Worm (Caenorhabditis elegans) whole organism, young adult: ENCODE results near the gene F56D6.11.
A peak's percentile ranks its signal among the peaks of the same experiment; 100 is the strongest.

ENCODE experiments used
- B0035.1 ChIP-seq: sonication (generic microtip); optimal IDR thresholded peaks from 2 replicates; lab custom pipeline; 2016; ENCODE audit warnings: missing genetic modification characterization, mild to moderate bottlenecking, missing compliant biosample characterization, missing genotype, missing genetic modification reagents
- C17E4.6 ChIP-seq: fragments of 200-800 bp; sonication (Bioruptor generic); IDR thresholded peaks from 2 replicates; pipeline ENCODE4 v1.3.6; 2022; ENCODE audit warnings: missing genetic modification reagents, missing genetic modification characterization, missing compliant biosample characterization
- F22D6.2 ChIP-seq: sonication (generic microtip); optimal IDR thresholded peaks from 2 replicates; lab custom pipeline; 2016; ENCODE audit warnings: mild to moderate bottlenecking, missing genetic modification characterization, missing compliant biosample characterization
- K12H6.12 ChIP-seq: fragments of 200-800 bp; sonication (Bioruptor generic); optimal IDR thresholded peaks from 2 replicates; lab custom pipeline; 2018; ENCODE audit warnings: mild to moderate bottlenecking, missing genetic modification characterization, missing compliant biosample characterization
- Y53G8AR.9 ChIP-seq: fragments of 200-800 bp; sonication (Bioruptor generic); conservative IDR thresholded peaks from 2 replicates; pipeline ENCODE4 v1.3.6; 2022; ENCODE audit warnings: missing genetic modification reagents, missing genetic modification characterization, missing compliant biosample characterization
- Y95B8A.8 ChIP-seq: fragments of 200-800 bp; sonication (Bioruptor generic); IDR thresholded peaks from 2 replicates; pipeline ENCODE4 v1.3.6; 2022; ENCODE audit warnings: missing genetic modification reagents, missing genetic modification characterization, missing compliant biosample characterization
- athp-1 ChIP-seq: sonication (generic microtip); optimal IDR thresholded peaks from 2 replicates; lab custom pipeline; 2017; ENCODE audit warnings: mild to moderate bottlenecking, missing genetic modification characterization, missing compliant biosample characterization
- cebp-1 ChIP-seq, 2 experiments: fragments of 200-800 bp in 1 of 2; sonication (Bioruptor generic) in 1 of 2; sonication (generic microtip) in 1 of 2; IDR thresholded peaks in 1 of 2; optimal IDR thresholded peaks in 1 of 2; 2 replicates each; pipeline versions ENCODE4 v1.3.6 to Lab custom; 2017 to 2022; ENCODE audit warnings: missing compliant biosample characterization in 2 of 2, missing genetic modification characterization in 2 of 2, mild to moderate bottlenecking in 1 of 2, missing genetic modification reagents in 1 of 2, moderate library complexity in 1 of 2
- ceh-79 ChIP-seq: sonication (generic microtip); optimal IDR thresholded peaks from 2 replicates; lab custom pipeline; 2017; ENCODE audit warnings: mild to moderate bottlenecking, missing genetic modification characterization, missing compliant biosample characterization
- die-1 ChIP-seq: sonication (generic microtip); optimal IDR thresholded peaks from 2 replicates; lab custom pipeline; 2016; ENCODE audit warnings: missing genotype, mild to moderate bottlenecking, missing genetic modification characterization, missing compliant biosample characterization
- dox-1 ChIP-seq: fragments of 200-800 bp; sonication (Bioruptor generic); IDR thresholded peaks from 2 replicates; pipeline ENCODE4 v1.3.6; 2022; ENCODE audit warnings: missing genetic modification reagents, missing genetic modification characterization, missing compliant biosample characterization
- dpff-1 ChIP-seq: sonication (generic microtip); optimal IDR thresholded peaks from 2 replicates; lab custom pipeline; 2017; ENCODE audit warnings: mild to moderate bottlenecking, missing genetic modification characterization, missing compliant biosample characterization
- efl-1 ChIP-seq: fragments of 150-350 bp; optimal IDR thresholded peaks from 2 replicates; lab custom pipeline; 2014; ENCODE audit warnings: missing biosample characterization, missing genetic modification reagents, missing genetic modification characterization
- egrh-3 ChIP-seq: fragments of 200-800 bp; sonication (Bioruptor generic); IDR thresholded peaks from 2 replicates; pipeline ENCODE4 v1.3.6; 2022; ENCODE audit warnings: missing genetic modification reagents, missing genetic modification characterization, missing compliant biosample characterization
- gei-17 ChIP-seq: fragments of 200-800 bp; sonication (Bioruptor generic); optimal IDR thresholded peaks from 2 replicates; lab custom pipeline; 2018; ENCODE audit warnings: mild to moderate bottlenecking, missing genetic modification characterization, missing compliant biosample characterization
- let-526 ChIP-seq: fragments of 200-800 bp; sonication (Bioruptor generic); IDR thresholded peaks from 2 replicates; pipeline ENCODE4 v1.3.6; 2022; ENCODE audit warnings: missing genetic modification reagents, missing genetic modification characterization, missing compliant biosample characterization
- let-607 ChIP-seq, 2 experiments: fragments of 200-800 bp in 1 of 2; sonication (Bioruptor generic) in 1 of 2; sonication (generic microtip) in 1 of 2; optimal IDR thresholded peaks; 2 replicates each; lab custom pipeline; 2016 to 2018; ENCODE audit warnings: mild to moderate bottlenecking in 2 of 2, missing compliant biosample characterization in 2 of 2, missing genetic modification characterization in 2 of 2, moderate library complexity in 2 of 2, missing genotype in 1 of 2
- lin-35 ChIP-seq, 3 experiments: fragments of 150-350 bp in 2 of 3; sonication (generic microtip) in 1 of 3; optimal IDR thresholded peaks; 2 replicates each; lab custom pipeline; 2014 to 2018; ENCODE audit warnings: missing biosample characterization in 3 of 3, missing genetic modification characterization in 3 of 3, missing genetic modification reagents in 3 of 3
- madf-10 ChIP-seq: sonication (generic microtip); optimal IDR thresholded peaks from 2 replicates; lab custom pipeline; 2016; ENCODE audit warnings: mild to moderate bottlenecking, missing genetic modification characterization, missing compliant biosample characterization
- madf-3 ChIP-seq: fragments of 200-800 bp; sonication (Bioruptor generic); IDR thresholded peaks from 2 replicates; pipeline ENCODE4 v1.3.6; 2022; ENCODE audit warnings: missing genetic modification reagents, missing genetic modification characterization, missing compliant biosample characterization
- madf-6 ChIP-seq: fragments of 200-800 bp; sonication (Bioruptor generic); IDR thresholded peaks from 2 replicates; pipeline ENCODE4 v1.3.6; 2022; ENCODE audit warnings: missing genetic modification reagents, missing genetic modification characterization, missing compliant biosample characterization
- madf-8 ChIP-seq: fragments of 200-800 bp; sonication (Bioruptor generic); conservative IDR thresholded peaks from 2 replicates; pipeline ENCODE4 v1.3.6; 2022; ENCODE audit warnings: missing genetic modification reagents, missing genetic modification characterization, missing compliant biosample characterization
- mcd-1 ChIP-seq: fragments of 200-800 bp; sonication (Bioruptor generic); IDR thresholded peaks from 2 replicates; pipeline ENCODE4 v1.3.6; 2022; ENCODE audit warnings: missing genetic modification reagents, missing genetic modification characterization, missing compliant biosample characterization
- mes-4 ChIP-seq: sonication (generic microtip); optimal IDR thresholded peaks from 2 replicates; lab custom pipeline; 2016; ENCODE audit warnings: missing genotype, missing genetic modification characterization, missing compliant biosample characterization
- nfya-1 ChIP-seq: sonication (generic microtip); optimal IDR thresholded peaks from 2 replicates; lab custom pipeline; 2017; ENCODE audit warnings: antibody characterized with exemption, missing compliant biosample characterization, missing genetic modification characterization, borderline replicate concordance; ENCODE audit not compliant: insufficient read depth
- nfya-2 ChIP-seq: fragments of 200-800 bp; sonication (Bioruptor generic); IDR thresholded peaks from 2 replicates; pipeline ENCODE4 v1.3.6; 2022; ENCODE audit warnings: missing genetic modification reagents, missing genetic modification characterization, missing compliant biosample characterization
- nhr-179 ChIP-seq: sonication (generic microtip); optimal IDR thresholded peaks from 2 replicates; lab custom pipeline; 2016; ENCODE audit warnings: mild to moderate bottlenecking, missing genetic modification characterization, missing compliant biosample characterization
- rcor-1 ChIP-seq: fragments of 200-800 bp; sonication (Bioruptor generic); IDR thresholded peaks from 2 replicates; pipeline ENCODE4 v1.3.6; 2022; ENCODE audit warnings: missing genetic modification reagents, missing genetic modification characterization, missing compliant biosample characterization
- sdz-38 ChIP-seq: sonication (generic microtip); optimal IDR thresholded peaks from 2 replicates; lab custom pipeline; 2016; ENCODE audit warnings: missing genotype, missing genetic modification characterization, missing compliant biosample characterization
- tbp1 ChIP-seq: fragments of 200-800 bp; sonication (Bioruptor generic); optimal IDR thresholded peaks from 2 replicates; lab custom pipeline; 2018; ENCODE audit warnings: mild to moderate bottlenecking, missing genetic modification characterization, missing compliant biosample characterization
- unc-130 ChIP-seq: sonication (generic microtip); optimal IDR thresholded peaks from 2 replicates; lab custom pipeline; 2016; ENCODE audit warnings: missing genetic modification reagents, missing genetic modification characterization, missing compliant biosample characterization
- xnd-1 ChIP-seq: sonication (generic microtip); optimal IDR thresholded peaks from 2 replicates; lab custom pipeline; 2016; ENCODE audit warnings: missing genotype, missing genetic modification reagents, missing genetic modification characterization, missing compliant biosample characterization
- zfh-2 ChIP-seq: fragments of 200-800 bp; sonication (Bioruptor generic); conservative IDR thresholded peaks from 2 replicates; pipeline ENCODE4 v1.3.6; 2022; ENCODE audit warnings: missing genetic modification reagents, missing genetic modification characterization, missing compliant biosample characterization
- zim-3 ChIP-seq: sonication (generic microtip); optimal IDR thresholded peaks from 2 replicates; lab custom pipeline; 2017; ENCODE audit warnings: mild to moderate bottlenecking, missing genetic modification characterization, moderate library complexity, missing compliant biosample characterization
- ztf-18 ChIP-seq: sonication (generic microtip); optimal IDR thresholded peaks from 2 replicates; lab custom pipeline; 2016; ENCODE audit warnings: missing genotype, mild to moderate bottlenecking, missing genetic modification characterization, missing compliant biosample characterization
- ztf-26 ChIP-seq: sonication (generic microtip); optimal IDR thresholded peaks from 2 replicates; lab custom pipeline; 2017; ENCODE audit warnings: missing genetic modification characterization, missing compliant biosample characterization
- ztf-6 ChIP-seq: fragments of 200-800 bp; sonication (Bioruptor generic); IDR thresholded peaks from 2 replicates; pipeline ENCODE4 v1.3.6; 2022; ENCODE audit warnings: missing genetic modification reagents, missing genetic modification characterization, missing compliant biosample characterization

F56D6.11 gene

DNA sequence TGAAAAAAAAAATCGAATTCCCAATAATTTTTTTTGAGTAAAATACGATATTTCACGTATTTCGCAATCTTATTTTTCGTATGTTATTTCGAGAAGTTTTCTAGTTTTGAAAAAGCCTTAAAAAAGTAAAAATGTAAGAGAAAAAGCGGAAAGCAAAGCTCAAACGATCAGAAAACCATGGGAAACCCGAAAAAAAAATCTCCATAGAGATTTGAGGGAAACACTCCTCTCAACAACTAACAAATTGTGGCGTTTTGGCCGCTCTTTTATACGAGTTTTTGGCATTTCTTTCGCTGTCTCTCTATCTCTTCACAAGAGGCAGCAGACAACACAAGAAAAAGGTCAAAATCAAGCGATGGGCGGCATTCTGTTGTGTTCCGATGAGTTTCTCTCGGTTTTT lies 31.9 kb downstream of the F56D6.11 start (continued):
- TF ChIP-seq mcd-1 (GFP tag; lab: Robert Waterston, UW) (peak; percentile 30; the same call in 1 of the 2 replicates), tbp1 (GFP tag; lab: Kevin White, UChicago) (peak; percentile 32), mes-4 (tag; lab: Kevin White, UChicago) (no peak), nfya-2 (GFP tag; lab: Robert Waterston, UW) (no peak), B0035.1 (tag; lab: Kevin White, UChicago) (no peak), madf-8 (no peak), ztf-18 (tag; lab: Kevin White, UChicago) (no peak), let-607 (tag; optimal IDR thresholded peaks at IDR 0.05; lab: Kevin White, UChicago) (no peak), die-1 (tag; lab: Kevin White, UChicago) (no peak), athp-1 (tag; lab: Kevin White, UChicago) (no peak), ztf-6 (GFP tag; lab: Robert Waterston, UW) (no peak), egrh-3 (GFP tag; lab: Robert Waterston, UW) (no peak), dpff-1 (tag; lab: Kevin White, UChicago) (no peak), F22D6.2 (tag; lab: Kevin White, UChicago) (no peak), zim-3 (tag; lab: Kevin White, UChicago) (no peak), rcor-1 (no peak), C17E4.6 (no peak), xnd-1 (tag; lab: Kevin White, UChicago) (no peak), unc-130 (GFP tag; lab: Kevin White, UChicago) (no peak), dox-1 (GFP tag; lab: Robert Waterston, UW) (peak; percentile 46; the same call in 1 of the 2 replicates)

DNA sequence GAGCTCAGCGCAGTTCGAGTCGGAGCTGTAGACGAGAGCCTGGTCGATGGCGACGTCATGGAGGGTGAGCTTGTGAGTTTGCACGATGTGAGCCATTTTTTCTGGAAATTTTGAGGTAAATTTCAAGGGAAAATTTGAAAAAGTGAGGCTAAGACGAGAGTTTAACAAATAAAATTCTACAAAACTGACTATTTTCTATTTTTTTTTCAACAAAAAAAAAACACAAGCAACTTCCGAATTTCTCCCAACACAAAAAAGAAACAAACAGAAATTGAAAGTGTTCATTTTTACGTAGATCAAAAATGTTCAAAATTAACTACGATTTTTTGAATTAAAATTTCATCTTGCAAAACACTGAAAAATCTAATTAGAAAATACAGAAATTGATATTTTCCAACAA lies 32.6 kb downstream of the F56D6.11 start, which contains the start of gene F37C4.5:
Gene F37C4.5, minus strand, starts transcription at position 101 of the 400 bp plus-strand sequence.
- TF ChIP-seq madf-6 (GFP tag; lab: Robert Waterston, UW) (no peak), dpff-1 (tag; lab: Kevin White, UChicago) (no peak), nfya-1 (tag; lab: Kevin White, UChicago) (no peak), cebp-1 (GFP tag; IDR thresholded peaks at IDR 0.05; lab: Robert Waterston, UW) (no peak), cebp-1 (tag; optimal IDR thresholded peaks at IDR 0.05; lab: Kevin White, UChicago) (no peak), madf-10 (tag; lab: Kevin White, UChicago) (no peak), dox-1 (GFP tag; lab: Robert Waterston, UW) (no peak), let-607 (tag; optimal IDR thresholded peaks at IDR 0.05; lab: Kevin White, UChicago) (no peak), ztf-26 (tag; lab: Kevin White, UChicago) (no peak), madf-3 (GFP tag; lab: Robert Waterston, UW) (no peak), gei-17 (no peak), rcor-1 (no peak), sdz-38 (tag; lab: Kevin White, UChicago) (no peak), nhr-179 (tag; lab: Kevin White, UChicago) (no peak), zfh-2 (GFP tag; lab: Robert Waterston, UW) (no peak), Y53G8AR.9 (no peak), Y95B8A.8 (GFP tag; lab: Robert Waterston, UW) (no peak), efl-1 (GFP tag; lab: Kevin White, UChicago) (no peak)
- TF ChIP-seq, all 124 proteins: peak for 0

DNA sequence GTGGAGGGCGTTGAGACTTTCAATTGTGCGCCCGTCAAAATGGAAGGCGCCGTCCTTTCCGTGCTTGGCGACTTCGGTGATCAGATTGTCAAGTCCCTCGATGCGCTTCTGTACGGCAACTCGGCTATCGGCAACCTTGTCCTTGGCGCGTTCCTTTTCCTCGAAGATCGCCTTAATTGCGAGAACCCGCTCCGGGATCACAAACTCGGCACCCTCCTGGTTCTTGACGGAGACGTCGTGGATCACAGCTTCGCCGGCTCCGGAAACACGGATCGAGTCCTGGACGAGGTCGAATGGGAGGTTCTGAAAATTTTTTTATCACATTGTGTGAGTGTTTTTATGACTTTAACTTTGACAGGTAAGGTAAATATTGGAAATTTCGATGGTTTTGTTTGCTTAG lies 33.1 kb downstream of the F56D6.11 start:
- TF ChIP-seq lin-35 (GFP tag; optimal IDR thresholded peaks at IDR 0.05; lab: Kevin White, UChicago) = peak in 1 of 3 experiments; percentile 25
- TF ChIP-seq zfh-2 (GFP tag; lab: Robert Waterston, UW) = peak; percentile 50
- no peak for TF ChIP-seq B0035.1 (tag; lab: Kevin White, UChicago)
- no peak for TF ChIP-seq ceh-79 (tag; lab: Kevin White, UChicago)
- no peak for TF ChIP-seq let-526 (GFP tag; lab: Robert Waterston, UW)
- TF ChIP-seq K12H6.12 = no peak
- TF ChIP-seq, all 124 proteins: peak for 2
